Fruit fly (Drosophila melanogaster): ENCODE data around the gene Crag.

Crag gene

DNA sequence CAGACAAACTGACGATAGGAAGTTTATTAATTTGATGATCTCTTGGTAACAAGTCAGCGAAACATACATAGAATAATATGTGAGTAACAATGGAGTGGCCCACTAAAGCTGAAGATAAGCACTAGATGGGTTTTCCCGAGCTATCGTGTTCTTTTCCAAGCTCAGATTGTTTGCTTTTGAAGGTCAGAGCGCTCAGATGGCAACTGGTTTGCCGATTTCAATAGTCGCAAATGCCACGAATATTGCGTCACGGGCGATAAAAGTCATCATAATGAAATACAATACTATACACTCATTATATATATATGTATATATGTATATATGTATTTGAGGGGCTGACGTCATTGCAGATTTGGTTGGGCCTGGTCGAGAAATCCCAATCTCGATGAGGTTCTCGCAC is 12.0 kb upstream of the Crag start:
- TF ChIP-seq sd (tag; optimal IDR thresholded peaks at IDR 0.05) = peak; percentile 22
- TF ChIP-seq CG1792 (GFP tag; optimal IDR thresholded peaks at IDR 0.05) = no peak
- 0 out of 4 replicates have a peak, but pooled peaks have one; percentile 54 for TF ChIP-seq chinmo (GFP tag; IDR thresholded peaks at IDR 0.05; ENCODE audit: partially characterized antibody)
- no peak for TF ChIP-seq ERR (GFP tag; optimal IDR thresholded peaks at IDR 0.05)
- TF ChIP-seq hb (GFP tag; IDR thresholded peaks at IDR 0.05; ENCODE audit: partially characterized antibody) = no peak

DNA sequence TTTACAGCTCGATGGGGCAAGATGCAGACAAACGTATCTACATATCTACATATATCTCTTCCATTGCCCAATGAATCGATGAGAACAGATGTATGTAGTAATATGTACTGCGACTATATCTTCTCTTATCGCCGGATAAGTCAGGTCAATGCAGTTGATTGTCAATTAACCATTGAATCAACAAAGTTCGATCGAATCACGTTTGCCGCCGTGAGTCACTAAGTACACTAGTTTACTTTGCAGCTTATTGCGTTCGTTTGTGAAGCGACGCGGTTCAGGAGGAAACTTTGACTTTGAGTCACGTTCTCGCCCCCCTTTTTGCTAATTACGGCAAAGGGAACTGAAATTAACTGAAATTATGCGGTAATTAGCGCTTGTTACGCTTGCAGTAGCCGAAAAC is 11.0 kb upstream of the Crag start:
- TF ChIP-seq CG11723 (GFP tag; optimal IDR thresholded peaks at IDR 0.05) (no peak), nom (GFP tag; optimal IDR thresholded peaks at IDR 0.05) (peak; percentile 55)

DNA sequence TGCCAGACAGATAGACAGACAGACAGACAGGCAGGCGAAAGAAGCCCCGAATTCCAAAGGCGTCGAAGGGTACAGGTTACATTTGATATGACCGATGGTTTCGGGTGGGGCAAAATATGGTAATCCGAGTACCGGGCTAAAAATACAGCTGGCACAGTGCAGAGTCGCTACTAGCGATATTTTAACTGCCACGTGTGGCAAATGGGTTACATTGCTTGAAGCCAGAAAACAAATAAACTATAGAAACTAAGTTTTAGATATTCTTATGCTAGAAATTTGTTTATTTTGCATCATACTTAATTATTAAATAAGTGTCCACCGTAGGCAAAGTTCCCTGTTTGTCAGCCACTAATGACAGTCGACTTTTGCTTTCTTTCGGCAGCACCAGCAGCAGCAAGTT is 8.7 kb upstream of the Crag start:
- no peak for TF ChIP-seq fu2 (GFP tag; optimal IDR thresholded peaks at IDR 0.05)
- TF ChIP-seq Bgb (GFP tag; IDR thresholded peaks at IDR 0.05; ENCODE audit: partially characterized antibody) = no peak
- TF ChIP-seq CG7987 (GFP tag; optimal IDR thresholded peaks at IDR 0.05) = no peak
- no peak for TF ChIP-seq ash1 (GFP tag; optimal IDR thresholded peaks at IDR 0.05)
- peak; percentile 21 for TF ChIP-seq CG3281 (GFP tag; optimal IDR thresholded peaks at IDR 0.05)
- no peak for TF ChIP-seq CG18764 (GFP tag; optimal IDR thresholded peaks at IDR 0.05)
- TF ChIP-seq CG9817 (tag; optimal IDR thresholded peaks at IDR 0.05) = peak; percentile 14
- TF ChIP-seq CG7372 (GFP tag; IDR thresholded peaks at IDR 0.05) = no peak
- no peak for TF ChIP-seq wdn (GFP tag; IDR thresholded peaks at IDR 0.05)
- TF ChIP-seq otp (GFP tag; IDR thresholded peaks at IDR 0.05) = no peak
- TF ChIP-seq shn (GFP tag; optimal IDR thresholded peaks at IDR 0.05) = no peak
- no peak for TF ChIP-seq Sox102F (GFP tag; optimal IDR thresholded peaks at IDR 0.05)
- TF ChIP-seq h (optimal IDR thresholded peaks at IDR 0.05) = no peak
- TF ChIP-seq disco-r (GFP tag; optimal IDR thresholded peaks at IDR 0.05) = no peak
- TF ChIP-seq CG32767 (GFP tag; IDR thresholded peaks at IDR 0.05) = no peak
- peak; percentile 17; the same call in 1 of the 2 replicates for TF ChIP-seq sisA (GFP tag; IDR thresholded peaks at IDR 0.05)
- no peak for TF ChIP-seq CG14667 (GFP tag; IDR thresholded peaks at IDR 0.05)
- no peak for TF ChIP-seq MTF-1 (GFP tag; optimal IDR thresholded peaks at IDR 0.05; ENCODE audit: borderline replicate concordance)
- TF ChIP-seq CG18619 (GFP tag; optimal IDR thresholded peaks at IDR 0.05) = no peak
- TF ChIP-seq CG6765 (GFP tag; optimal IDR thresholded peaks at IDR 0.05) = no peak
- 0 out of 3 replicates have a peak, but pooled peaks have one; percentile 13 for TF ChIP-seq CG17361 (GFP tag; IDR thresholded peaks at IDR 0.05)
- TF ChIP-seq Kr (GFP tag; optimal IDR thresholded peaks at IDR 0.05) = no peak
- no peak for TF ChIP-seq CG12155 (GFP tag; optimal IDR thresholded peaks at IDR 0.05)
- no peak for TF ChIP-seq HmgD (GFP tag; optimal IDR thresholded peaks at IDR 0.05)
- TF ChIP-seq Dfd (GFP tag; optimal IDR thresholded peaks at IDR 0.05) = no peak
- TF ChIP-seq CG11456 (GFP tag; IDR thresholded peaks at IDR 0.05) = no peak
- TF ChIP-seq CG17186 (GFP tag; optimal IDR thresholded peaks at IDR 0.05) = no peak
- TF ChIP-seq CG12299 (tag; optimal IDR thresholded peaks at IDR 0.05) = no peak
- TF ChIP-seq ara (GFP tag; IDR thresholded peaks at IDR 0.05) = no peak
- TF ChIP-seq Lim3 (GFP tag; IDR thresholded peaks at IDR 0.05) = no peak
- TF ChIP-seq odd (GFP tag; optimal IDR thresholded peaks at IDR 0.05) = no peak
- no peak for TF ChIP-seq CG2199 (GFP tag; IDR thresholded peaks at IDR 0.05)
- no peak for TF ChIP-seq fd102C (GFP tag; optimal IDR thresholded peaks at IDR 0.05)
- no peak for TF ChIP-seq Hr78 (GFP tag; optimal IDR thresholded peaks at IDR 0.05)
- TF ChIP-seq CG10147 (GFP tag; optimal IDR thresholded peaks at IDR 0.05) = peak; percentile 19
- TF ChIP-seq dpn (GFP tag; optimal IDR thresholded peaks at IDR 0.05) = no peak
- TF ChIP-seq D (optimal IDR thresholded peaks at IDR 0.05) = no peak
- TF ChIP-seq D (GFP tag; optimal IDR thresholded peaks at IDR 0.05) = no peak
- TF ChIP-seq CG7928 (GFP tag; optimal IDR thresholded peaks at IDR 0.05) = no peak
- TF ChIP-seq CG7839 (tag; optimal IDR thresholded peaks at IDR 0.05) = peak; percentile 42
- peak; percentile 17 for TF ChIP-seq phol (tag; optimal IDR thresholded peaks at IDR 0.05)
- peak; percentile 69 for TF ChIP-seq row (GFP tag; IDR thresholded peaks at IDR 0.05)

Data from whole organism, embryonic.